Worm (Caenorhabditis elegans): ENCODE measurements around the gene act-1.

DNA sequence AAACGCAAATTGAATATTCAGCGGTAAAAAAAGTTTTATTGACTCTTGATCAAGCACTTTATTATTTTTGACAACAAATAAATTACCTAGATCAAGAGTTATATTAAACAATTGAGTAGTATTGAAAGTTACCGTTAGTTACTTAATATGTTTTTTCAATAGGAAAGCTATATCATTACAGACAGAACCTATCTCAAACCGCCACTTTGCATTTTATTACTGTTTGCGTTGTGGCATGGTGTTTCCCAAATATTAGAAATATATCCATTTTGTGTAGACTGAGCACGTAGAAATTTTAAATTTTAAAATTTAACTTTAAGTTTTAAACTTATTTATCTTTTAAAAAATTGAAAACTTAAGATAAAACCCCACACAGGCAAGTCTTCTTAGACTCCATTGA is 23.6 kb downstream of the act-1 start:
- TF ChIP-seq dao-5 (tag; optimal IDR thresholded peaks at IDR 0.05): no peak
- no peak for TF ChIP-seq W03F9.2 (tag; optimal IDR thresholded peaks at IDR 0.05)
- TF ChIP-seq him-1 (tag; optimal IDR thresholded peaks at IDR 0.05): no peak

All from whole organism, L4/young adult.